Worm (Caenorhabditis elegans): ENCODE data around the gene F21C10.4.

DNA sequence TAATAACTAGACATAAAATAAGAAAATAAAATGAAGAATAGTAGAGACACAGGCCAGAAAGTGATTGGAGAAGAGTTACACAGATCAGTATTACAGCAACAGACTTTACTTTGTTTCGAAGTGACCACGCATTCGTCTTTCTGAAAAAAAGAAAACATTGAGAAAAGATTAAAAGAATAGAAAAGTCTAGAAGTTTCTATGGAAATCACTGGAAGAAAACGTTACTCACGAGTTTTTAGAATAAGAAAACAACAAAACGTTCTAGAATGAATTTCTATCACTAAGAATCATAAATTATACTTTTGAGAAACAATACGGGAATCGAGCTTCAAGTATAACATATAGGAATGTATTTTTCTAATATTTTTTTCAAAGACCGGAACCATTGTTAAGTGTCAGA, 29.2 kb downstream of the F21C10.4 start:
- TF ChIP-seq elt-3 (tag; optimal IDR thresholded peaks at IDR 0.05) (no peak), mdl-1 (tag; optimal IDR thresholded peaks at IDR 0.05) (no peak), unc-62 (GFP tag; optimal IDR thresholded peaks at IDR 0.05) (no peak), lin-39 (tag; optimal IDR thresholded peaks at IDR 0.05) (no peak), nhr-77 (tag; optimal IDR thresholded peaks at IDR 0.05) (no peak), eor-1 (tag; optimal IDR thresholded peaks at IDR 0.05) (no peak)
